Worm (Caenorhabditis elegans): ENCODE data around the gene pqn-42.

pqn-42 gene

ce11 chrII:2446727-2447126, 12.1 kb downstream of the pqn-42 start:
- TF ChIP-seq nhr-11 (tag; optimal IDR thresholded peaks at IDR 0.05) (no peak), ceh-28 (tag; optimal IDR thresholded peaks at IDR 0.05) (no peak), fkh-10 (GFP tag; optimal IDR thresholded peaks at IDR 0.05) (no peak), mdl-1 (tag; optimal IDR thresholded peaks at IDR 0.05) (no peak), elt-2 (tag; optimal IDR thresholded peaks at IDR 0.05) (no peak), ama-1 (optimal IDR thresholded peaks at IDR 0.05) (no peak), jun-1 (tag; optimal IDR thresholded peaks at IDR 0.05) (no peak), nhr-43 (tag; optimal IDR thresholded peaks at IDR 0.05; ENCODE audit: poor library complexity, severe bottlenecking) (no peak), elt-1 (tag; optimal IDR thresholded peaks at IDR 0.05) (no peak), nhr-67 (tag; optimal IDR thresholded peaks at IDR 0.05) (no peak), nhr-25 (tag; optimal IDR thresholded peaks at IDR 0.05) (no peak), tbx-2 (tag; optimal IDR thresholded peaks at IDR 0.05) (no peak), nfya-1 (tag; optimal IDR thresholded peaks at IDR 0.05; ENCODE audit: insufficient read depth) (no peak), ceh-9 (tag; optimal IDR thresholded peaks at IDR 0.05) (no peak), fkh-2 (tag; optimal IDR thresholded peaks at IDR 0.05) (no peak)

DNA sequence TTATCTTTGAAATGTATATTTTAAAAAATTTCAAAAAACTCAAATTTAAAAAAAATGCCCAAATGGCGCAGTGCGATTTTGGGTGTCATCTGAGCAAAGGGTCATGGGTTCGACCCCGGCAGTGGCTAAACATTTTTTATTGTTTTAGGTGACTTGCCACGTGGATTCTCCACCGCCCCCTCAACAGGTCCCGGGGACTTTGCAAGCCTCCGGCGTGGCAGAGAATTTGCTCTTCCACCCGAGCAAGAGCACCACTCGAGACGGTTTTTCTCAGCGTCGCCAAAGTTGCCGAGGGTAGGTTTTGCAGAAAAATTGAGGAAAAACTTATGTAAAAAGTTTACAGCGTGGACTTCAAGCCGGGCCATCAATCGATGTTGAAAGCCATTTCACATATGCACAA, 13.6 kb downstream of the pqn-42 start:
- TF ChIP-seq unc-39 (tag; optimal IDR thresholded peaks at IDR 0.05) (no peak), nhr-67 (tag; optimal IDR thresholded peaks at IDR 0.05) (no peak), elt-1 (tag; optimal IDR thresholded peaks at IDR 0.05) (no peak), unc-62 (GFP tag; optimal IDR thresholded peaks at IDR 0.05) (no peak), sea-2 (GFP tag; optimal IDR thresholded peaks at IDR 0.05) (no peak), elt-3 (tag; optimal IDR thresholded peaks at IDR 0.05) (no peak), fkh-2 (tag; optimal IDR thresholded peaks at IDR 0.05) (no peak), mml-1 (tag; optimal IDR thresholded peaks at IDR 0.05) (no peak), nhr-237 (tag; optimal IDR thresholded peaks at IDR 0.05) (no peak), fkh-10 (GFP tag; optimal IDR thresholded peaks at IDR 0.05) (no peak), nhr-11 (tag; optimal IDR thresholded peaks at IDR 0.05) (no peak), nhr-25 (tag; optimal IDR thresholded peaks at IDR 0.05) (no peak), jun-1 (tag; optimal IDR thresholded peaks at IDR 0.05) (no peak), eor-1 (tag; optimal IDR thresholded peaks at IDR 0.05) (no peak), ceh-9 (tag; optimal IDR thresholded peaks at IDR 0.05) (no peak), R02D3.7 (tag; optimal IDR thresholded peaks at IDR 0.05) (no peak)

ce11 chrII:2442979-2443378, 15.8 kb downstream of the pqn-42 start, which contains the start of gene vab-19:
vab-19 (plus strand) TSS chrII:2443279.
- TF ChIP-seq ama-1 (optimal IDR thresholded peaks at IDR 0.05) (no peak), sea-2 (GFP tag; optimal IDR thresholded peaks at IDR 0.05) (no peak), lin-15B (tag; optimal IDR thresholded peaks at IDR 0.05) (no peak), tbx-2 (tag; optimal IDR thresholded peaks at IDR 0.05) (no peak), ceh-9 (tag; optimal IDR thresholded peaks at IDR 0.05) (no peak), lin-39 (tag; optimal IDR thresholded peaks at IDR 0.05) (no peak), elt-1 (tag; optimal IDR thresholded peaks at IDR 0.05) (no peak), nhr-76 (tag; optimal IDR thresholded peaks at IDR 0.05) (no peak), nhr-11 (tag; optimal IDR thresholded peaks at IDR 0.05) (no peak), mdl-1 (tag; optimal IDR thresholded peaks at IDR 0.05) (no peak), snpc-4 (tag; optimal IDR thresholded peaks at IDR 0.05) (no peak), nhr-43 (tag; optimal IDR thresholded peaks at IDR 0.05; ENCODE audit: poor library complexity, severe bottlenecking) (no peak), ceh-16 (tag; optimal IDR thresholded peaks at IDR 0.05) (no peak), aly-2 (tag; optimal IDR thresholded peaks at IDR 0.05) (no peak), elt-3 (tag; optimal IDR thresholded peaks at IDR 0.05) (no peak), ZK546.5 (tag; optimal IDR thresholded peaks at IDR 0.05) (no peak), fos-1 (tag; optimal IDR thresholded peaks at IDR 0.05) (no peak), nhr-12 (tag; optimal IDR thresholded peaks at IDR 0.05) (no peak), fkh-10 (GFP tag; optimal IDR thresholded peaks at IDR 0.05) (no peak), zag-1 (tag; optimal IDR thresholded peaks at IDR 0.05) (no peak)

DNA sequence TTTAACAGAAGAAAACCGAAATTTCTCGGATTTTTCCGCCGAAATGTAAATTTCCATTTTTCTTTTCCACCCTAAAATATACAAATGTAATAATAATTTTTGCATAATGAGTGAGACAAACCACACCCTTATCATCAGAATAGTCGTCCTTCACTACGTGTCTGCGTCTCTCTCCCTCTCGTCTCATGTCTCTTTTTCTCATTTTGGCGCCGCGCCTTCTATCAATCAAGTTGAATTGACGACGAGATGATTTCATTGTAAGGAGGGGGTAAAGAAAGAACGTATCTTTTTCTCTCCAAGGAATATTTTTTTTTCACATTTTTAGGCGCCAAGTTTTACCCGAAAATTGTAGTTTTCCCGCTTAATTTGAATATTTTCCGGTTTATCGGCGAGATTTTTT, 16.5 kb downstream of the pqn-42 start:
- TF ChIP-seq unc-39 (tag; optimal IDR thresholded peaks at IDR 0.05), result no peak
- TF ChIP-seq nhr-23 (tag; optimal IDR thresholded peaks at IDR 0.05), result peak; percentile 29
- TF ChIP-seq fos-1 (tag; optimal IDR thresholded peaks at IDR 0.05), result no peak
- TF ChIP-seq skn-1 (tag; optimal IDR thresholded peaks at IDR 0.05), result no peak
- no peak for TF ChIP-seq ztf-11 (tag; optimal IDR thresholded peaks at IDR 0.05)
- no peak for TF ChIP-seq R02D3.7 (tag; optimal IDR thresholded peaks at IDR 0.05)
- TF ChIP-seq aly-2 (tag; optimal IDR thresholded peaks at IDR 0.05), result no peak
- TF ChIP-seq zag-1 (tag; optimal IDR thresholded peaks at IDR 0.05), result no peak
- TF ChIP-seq nhr-76 (tag; optimal IDR thresholded peaks at IDR 0.05), result no peak
- no peak for TF ChIP-seq pha-4 (tag; optimal IDR thresholded peaks at IDR 0.05)
- TF ChIP-seq hmg-11 (tag; optimal IDR thresholded peaks at IDR 0.05), result no peak
- TF ChIP-seq unc-62 (GFP tag; optimal IDR thresholded peaks at IDR 0.05), result no peak
- peak; percentile 48 for TF ChIP-seq nhr-25 (tag; optimal IDR thresholded peaks at IDR 0.05)
- no peak for TF ChIP-seq ama-1 (optimal IDR thresholded peaks at IDR 0.05)
- TF ChIP-seq elt-2 (tag; optimal IDR thresholded peaks at IDR 0.05), result peak; percentile 53
- TF ChIP-seq daf-12 (tag; optimal IDR thresholded peaks at IDR 0.05), result no peak
